Worm (Caenorhabditis elegans) whole organism, mixed stage, embryonic: ENCODE data around the gene clec-45.

Source experiments
- blmp-1 ChIP-seq: fragments of 150-350 bp; optimal IDR thresholded peaks from 2 replicates; lab custom pipeline; 2014; ENCODE audit warnings: missing biosample characterization, missing genetic modification characterization
- elt-3 ChIP-seq: fragments of 150-350 bp; optimal IDR thresholded peaks from 2 replicates; lab custom pipeline; 2014; ENCODE audit warnings: missing biosample characterization, missing genetic modification characterization
- nhr-12 ChIP-seq: fragments of 150-350 bp; optimal IDR thresholded peaks from 2 replicates; lab custom pipeline; 2014; ENCODE audit warnings: missing biosample characterization, missing genetic modification characterization
- nhr-237 ChIP-seq: fragments of 150-350 bp; optimal IDR thresholded peaks from 2 replicates; lab custom pipeline; 2014; ENCODE audit warnings: missing biosample characterization, missing genetic modification characterization
- nhr-28 ChIP-seq: fragments of 150-350 bp; optimal IDR thresholded peaks from 2 replicates; lab custom pipeline; 2014; ENCODE audit warnings: missing biosample characterization, missing genetic modification characterization
- snpc-4 ChIP-seq: fragments of 150-350 bp; optimal IDR thresholded peaks from 2 replicates; lab custom pipeline; 2014; ENCODE audit warnings: missing biosample characterization, missing genetic modification characterization
- unc-62 ChIP-seq: fragments of 150-350 bp; optimal IDR thresholded peaks from 2 replicates; lab custom pipeline; 2014; ENCODE audit warnings: missing biosample characterization, missing genetic modification reagents, missing genetic modification characterization
- ztf-11 ChIP-seq: fragments of 150-350 bp; optimal IDR thresholded peaks from 2 replicates; lab custom pipeline; 2014; ENCODE audit warnings: missing biosample characterization, missing genetic modification characterization

ce11 chrV:7612044-7612443, 25.9 kb upstream of the clec-45 start, which contains the start of gene clec-215:
- TF ChIP-seq unc-62 (GFP tag; lab: Kevin White, UChicago): no peak
- TF ChIP-seq nhr-237 (tag; lab: Kevin White, UChicago): no peak
- no peak for TF ChIP-seq blmp-1 (tag; lab: Kevin White, UChicago)
- no peak for TF ChIP-seq snpc-4 (tag; lab: Kevin White, UChicago)
- no peak for TF ChIP-seq nhr-12 (tag; lab: Kevin White, UChicago)
- TF ChIP-seq ztf-11 (tag; lab: Kevin White, UChicago): no peak
- TF ChIP-seq nhr-28 (tag; lab: Kevin White, UChicago): no peak
- no peak for TF ChIP-seq elt-3 (tag; lab: Kevin White, UChicago)
